Fruit fly (Drosophila melanogaster) whole organism: ENCODE measurements around the gene CG7201.

ENCODE experiments used
- Dll ChIP-seq: fragments of >200 bp; optimal IDR thresholded peaks from 2 replicates; lab custom pipeline; 2017
- usp ChIP-seq: fragments of >200 bp; optimal IDR thresholded peaks from 2 replicates; lab custom pipeline; 2017; ENCODE audit warnings: missing biosample characterization, missing genetic modification characterization, mixed read lengths

DNA sequence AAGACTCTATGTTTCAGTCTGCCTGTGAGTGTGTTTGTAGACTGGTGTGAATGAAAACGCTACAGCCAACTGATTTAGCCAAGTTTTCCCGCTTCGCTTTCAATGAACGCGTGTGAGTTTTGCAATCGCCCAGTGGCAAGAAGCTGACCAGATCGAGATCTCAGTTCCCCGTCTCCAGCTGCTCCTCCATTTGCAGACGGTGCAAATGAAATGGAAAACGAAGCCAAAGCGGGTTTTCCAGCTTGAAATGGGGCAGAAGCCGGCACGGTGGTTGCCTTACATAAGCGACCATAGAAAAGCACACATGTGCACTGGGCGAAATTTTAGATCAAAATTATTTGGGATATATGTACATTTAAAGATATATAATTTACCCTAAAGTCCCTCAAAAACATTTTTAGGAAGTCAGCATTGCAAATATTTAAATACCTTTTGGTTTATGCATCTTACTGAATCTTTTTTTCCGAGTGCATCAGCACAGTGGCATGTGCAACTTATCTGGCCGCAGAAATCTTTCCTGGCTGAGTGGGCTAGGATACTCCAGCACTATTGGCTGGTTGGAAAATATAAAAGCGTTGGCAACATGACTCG is 23.9 kb upstream of the CG7201 start, which contains the start of gene CG43059:
- TF ChIP-seq Dll (lab: Kevin White, UChicago) (no peak), usp (no peak)
